Worm (Caenorhabditis elegans): ENCODE results near the gene K04C1.5.

The K04C1.5 gene

ce11 chrX:14252042-14252441 lies 4.2 kb downstream of the K04C1.5 start, which contains the start of gene E02H4.6:
Gene E02H4.6 (minus strand): TSS chrX:14252142.
- TF ChIP-seq ztf-29 (GFP tag; IDR thresholded peaks at IDR 0.05), result no peak
- no peak for TF ChIP-seq cog-1 (tag; optimal IDR thresholded peaks at IDR 0.05)
- TF ChIP-seq tab-1 (GFP tag; IDR thresholded peaks at IDR 0.05), result no peak
- no peak for TF ChIP-seq T22C8.4 (GFP tag; IDR thresholded peaks at IDR 0.05)
- no peak for TF ChIP-seq ztf-23 (GFP tag; IDR thresholded peaks at IDR 0.05)
- TF ChIP-seq klf-2 (GFP tag; conservative IDR thresholded peaks at IDR 0.05), result no peak
- TF ChIP-seq flt-1 (GFP tag; IDR thresholded peaks at IDR 0.05), result no peak
- no peak for TF ChIP-seq med-1 (GFP tag; optimal IDR thresholded peaks at IDR 0.05; ENCODE audit: insufficient read depth)

ce11 chrX:14255031-14255430 lies 7.2 kb downstream of the K04C1.5 start, which contains the start of gene E02H4.5:
Gene E02H4.5 (minus strand): TSS chrX:14255131.
- TF ChIP-seq flt-1 (GFP tag; IDR thresholded peaks at IDR 0.05), result no peak
- TF ChIP-seq ref-1 (GFP tag; conservative IDR thresholded peaks at IDR 0.05), result no peak
- TF ChIP-seq ztf-23 (GFP tag; IDR thresholded peaks at IDR 0.05), result no peak
- no peak for TF ChIP-seq ztf-29 (GFP tag; IDR thresholded peaks at IDR 0.05)
- TF ChIP-seq T22C8.4 (GFP tag; IDR thresholded peaks at IDR 0.05), result no peak
- TF ChIP-seq cog-1 (tag; optimal IDR thresholded peaks at IDR 0.05), result no peak
- no peak for TF ChIP-seq med-1 (GFP tag; optimal IDR thresholded peaks at IDR 0.05; ENCODE audit: insufficient read depth)
- no peak for TF ChIP-seq tab-1 (GFP tag; IDR thresholded peaks at IDR 0.05)

- TF ChIP-seq med-1 (GFP tag; optimal IDR thresholded peaks at IDR 0.05; ENCODE audit: insufficient read depth), result no peak
- TF ChIP-seq T22C8.4 (GFP tag; IDR thresholded peaks at IDR 0.05), result no peak
- TF ChIP-seq ztf-23 (GFP tag; IDR thresholded peaks at IDR 0.05), result no peak
- TF ChIP-seq ztf-29 (GFP tag; IDR thresholded peaks at IDR 0.05), result no peak
- TF ChIP-seq flt-1 (GFP tag; IDR thresholded peaks at IDR 0.05), result no peak
- no peak for TF ChIP-seq tab-1 (GFP tag; IDR thresholded peaks at IDR 0.05)
- no peak for TF ChIP-seq klf-2 (GFP tag; conservative IDR thresholded peaks at IDR 0.05)
- no peak for TF ChIP-seq cog-1 (tag; optimal IDR thresholded peaks at IDR 0.05)
- TF ChIP-seq ref-1 (GFP tag; conservative IDR thresholded peaks at IDR 0.05), result no peak
Measured at ce11 chrX:14255973-14256372, 8.1 kb downstream of the K04C1.5 start, which contains the start of gene E02H4.7. Gene E02H4.7 (plus strand): TSS chrX:14256273.

ce11 chrX:14257661-14258060 lies 9.8 kb downstream of the K04C1.5 start, which contains the start of gene E02H4.4:
Gene E02H4.4 (plus strand): TSS chrX:14257961.
- TF ChIP-seq tab-1 (GFP tag; IDR thresholded peaks at IDR 0.05), result no peak
- TF ChIP-seq ztf-23 (GFP tag; IDR thresholded peaks at IDR 0.05), result no peak
- TF ChIP-seq cog-1 (tag; optimal IDR thresholded peaks at IDR 0.05), result no peak
- no peak for TF ChIP-seq flt-1 (GFP tag; IDR thresholded peaks at IDR 0.05)
- TF ChIP-seq ztf-29 (GFP tag; IDR thresholded peaks at IDR 0.05), result no peak
- no peak for TF ChIP-seq klf-2 (GFP tag; conservative IDR thresholded peaks at IDR 0.05)
- no peak for TF ChIP-seq ref-1 (GFP tag; conservative IDR thresholded peaks at IDR 0.05)
- no peak for TF ChIP-seq med-1 (GFP tag; optimal IDR thresholded peaks at IDR 0.05; ENCODE audit: insufficient read depth)
- no peak for TF ChIP-seq T22C8.4 (GFP tag; IDR thresholded peaks at IDR 0.05)

ce11 chrX:14263473-14263872 lies 15.6 kb downstream of the K04C1.5 start, which contains the start of gene E02H4.8:
Gene E02H4.8 (minus strand): TSS chrX:14263573.
- TF ChIP-seq cog-1 (tag; optimal IDR thresholded peaks at IDR 0.05), result no peak
- TF ChIP-seq ztf-29 (GFP tag; IDR thresholded peaks at IDR 0.05), result no peak
- no peak for TF ChIP-seq flt-1 (GFP tag; IDR thresholded peaks at IDR 0.05)
- TF ChIP-seq T22C8.4 (GFP tag; IDR thresholded peaks at IDR 0.05), result no peak
- no peak for TF ChIP-seq tab-1 (GFP tag; IDR thresholded peaks at IDR 0.05)
- TF ChIP-seq ref-1 (GFP tag; conservative IDR thresholded peaks at IDR 0.05), result no peak
- TF ChIP-seq klf-2 (GFP tag; conservative IDR thresholded peaks at IDR 0.05), result no peak
- TF ChIP-seq med-1 (GFP tag; optimal IDR thresholded peaks at IDR 0.05; ENCODE audit: insufficient read depth), result no peak
- TF ChIP-seq ztf-23 (GFP tag; IDR thresholded peaks at IDR 0.05), result no peak

- TF ChIP-seq klf-2 (GFP tag; conservative IDR thresholded peaks at IDR 0.05), result no peak
- no peak for TF ChIP-seq ztf-29 (GFP tag; IDR thresholded peaks at IDR 0.05)
- no peak for TF ChIP-seq cog-1 (tag; optimal IDR thresholded peaks at IDR 0.05)
- TF ChIP-seq T22C8.4 (GFP tag; IDR thresholded peaks at IDR 0.05), result no peak
- no peak for TF ChIP-seq ref-1 (GFP tag; conservative IDR thresholded peaks at IDR 0.05)
- TF ChIP-seq ztf-23 (GFP tag; IDR thresholded peaks at IDR 0.05), result no peak
- TF ChIP-seq med-1 (GFP tag; optimal IDR thresholded peaks at IDR 0.05; ENCODE audit: insufficient read depth), result no peak
- no peak for TF ChIP-seq flt-1 (GFP tag; IDR thresholded peaks at IDR 0.05)
- TF ChIP-seq tab-1 (GFP tag; IDR thresholded peaks at IDR 0.05), result no peak
Measured at ce11 chrX:14267170-14267569, 19.3 kb downstream of the K04C1.5 start.

ce11 chrX:14267781-14268180 lies 19.9 kb downstream of the K04C1.5 start, which contains the start of gene del-1:
Gene del-1 (plus strand): TSS chrX:14268081.
- no peak for TF ChIP-seq ztf-29 (GFP tag; IDR thresholded peaks at IDR 0.05)
- TF ChIP-seq klf-2 (GFP tag; conservative IDR thresholded peaks at IDR 0.05), result no peak
- no peak for TF ChIP-seq T22C8.4 (GFP tag; IDR thresholded peaks at IDR 0.05)
- no peak for TF ChIP-seq flt-1 (GFP tag; IDR thresholded peaks at IDR 0.05)
- no peak for TF ChIP-seq med-1 (GFP tag; optimal IDR thresholded peaks at IDR 0.05; ENCODE audit: insufficient read depth)
- no peak for TF ChIP-seq tab-1 (GFP tag; IDR thresholded peaks at IDR 0.05)
- no peak for TF ChIP-seq ref-1 (GFP tag; conservative IDR thresholded peaks at IDR 0.05)
- TF ChIP-seq ztf-23 (GFP tag; IDR thresholded peaks at IDR 0.05), result no peak
- TF ChIP-seq cog-1 (tag; optimal IDR thresholded peaks at IDR 0.05), result no peak

ce11 chrX:14281526-14281925 lies 33.7 kb downstream of the K04C1.5 start, which contains the start of gene E02H4.2:
Gene E02H4.2 (minus strand): TSS chrX:14281626.
- TF ChIP-seq ztf-29 (GFP tag; IDR thresholded peaks at IDR 0.05), result no peak
- no peak for TF ChIP-seq ref-1 (GFP tag; conservative IDR thresholded peaks at IDR 0.05)
- TF ChIP-seq ztf-23 (GFP tag; IDR thresholded peaks at IDR 0.05), result no peak
- no peak for TF ChIP-seq flt-1 (GFP tag; IDR thresholded peaks at IDR 0.05)
- no peak for TF ChIP-seq cog-1 (tag; optimal IDR thresholded peaks at IDR 0.05)
- TF ChIP-seq tab-1 (GFP tag; IDR thresholded peaks at IDR 0.05), result no peak
- no peak for TF ChIP-seq T22C8.4 (GFP tag; IDR thresholded peaks at IDR 0.05)
- TF ChIP-seq med-1 (GFP tag; optimal IDR thresholded peaks at IDR 0.05; ENCODE audit: insufficient read depth), result no peak
- TF ChIP-seq klf-2 (GFP tag; conservative IDR thresholded peaks at IDR 0.05), result no peak

ce11 chrX:14287888-14288287 lies 40.0 kb downstream of the K04C1.5 start:
- TF ChIP-seq flt-1 (GFP tag; IDR thresholded peaks at IDR 0.05), result no peak
- no peak for TF ChIP-seq cog-1 (tag; optimal IDR thresholded peaks at IDR 0.05)
- TF ChIP-seq ztf-23 (GFP tag; IDR thresholded peaks at IDR 0.05), result no peak
- no peak for TF ChIP-seq klf-2 (GFP tag; conservative IDR thresholded peaks at IDR 0.05)
- no peak for TF ChIP-seq med-1 (GFP tag; optimal IDR thresholded peaks at IDR 0.05; ENCODE audit: insufficient read depth)
- no peak for TF ChIP-seq tab-1 (GFP tag; IDR thresholded peaks at IDR 0.05)
- TF ChIP-seq T22C8.4 (GFP tag; IDR thresholded peaks at IDR 0.05), result no peak
- no peak for TF ChIP-seq ref-1 (GFP tag; conservative IDR thresholded peaks at IDR 0.05)
- no peak for TF ChIP-seq ztf-29 (GFP tag; IDR thresholded peaks at IDR 0.05)
